Fruit fly (Drosophila melanogaster): ENCODE measurements around the gene Nuak.

The Nuak gene

dm6 chr3R:10268101-10268864 lies 4.2 kb downstream of the Nuak start (continued):
- peak; percentile 7 for TF ChIP-seq NC2β (GFP tag; optimal IDR thresholded peaks at IDR 0.05)
- peak; percentile 56 for TF ChIP-seq ttk (GFP tag; IDR thresholded peaks at IDR 0.05)
- peak; percentile 60; the same call in 1 of the 2 replicates for TF ChIP-seq H2.0 (GFP tag; IDR thresholded peaks at IDR 0.05)
- peak; percentile 90 for TF ChIP-seq CG15269 (tag; optimal IDR thresholded peaks at IDR 0.05)
- TF ChIP-seq Hsf (GFP tag; optimal IDR thresholded peaks at IDR 0.05), result peak; percentile 84
- peak; percentile 88 for TF ChIP-seq dysf (GFP tag; IDR thresholded peaks at IDR 0.05)
- peak; percentile 68; the same call in 1 of the 2 replicates for TF ChIP-seq CG32767 (GFP tag; IDR thresholded peaks at IDR 0.05)
- peak; percentile 62 to 75 for TF ChIP-seq Pdp1 (GFP tag; optimal IDR thresholded peaks at IDR 0.05)
- peak; percentile 91 for TF ChIP-seq PHDP (tag; optimal IDR thresholded peaks at IDR 0.05)
- TF ChIP-seq Aef1 (GFP tag; IDR thresholded peaks at IDR 0.05), result peak; percentile 74
- peak; percentile 73 for TF ChIP-seq seq (GFP tag; IDR thresholded peaks at IDR 0.05)
- peak; percentile 93 for TF ChIP-seq gem (tag; optimal IDR thresholded peaks at IDR 0.05)
- peak; percentile 64 for TF ChIP-seq chn (GFP tag; optimal IDR thresholded peaks at IDR 0.05)
- TF ChIP-seq E2f2 (GFP tag; IDR thresholded peaks at IDR 0.05), result peak; percentile 49
- TF ChIP-seq CG1529 (GFP tag; optimal IDR thresholded peaks at IDR 0.05), result peak; percentile 64
- no peak for TF ChIP-seq mld (GFP tag; IDR thresholded peaks at IDR 0.05; ENCODE audit: partially characterized antibody)
- peak; percentile 72 for TF ChIP-seq jing (GFP tag; optimal IDR thresholded peaks at IDR 0.05)
- TF ChIP-seq hth (optimal IDR thresholded peaks at IDR 0.05), result no peak
- no peak for TF ChIP-seq knrl (GFP tag; IDR thresholded peaks at IDR 0.05; ENCODE audit: partially characterized antibody)
- peak; percentile 64 for TF ChIP-seq gsb-n (tag; optimal IDR thresholded peaks at IDR 0.05)
- peak; percentile 47 for TF ChIP-seq ranshi (GFP tag; IDR thresholded peaks at IDR 0.05)
- peak; percentile 61 for TF ChIP-seq Nf-YB (GFP tag; optimal IDR thresholded peaks at IDR 0.05)
- peak; percentile 77 for TF ChIP-seq CG10979 (tag; optimal IDR thresholded peaks at IDR 0.05)
- TF ChIP-seq bbx (GFP tag; IDR thresholded peaks at IDR 0.05; ENCODE audit: partially characterized antibody), result no peak
- no peak for TF ChIP-seq pfk (GFP tag; optimal IDR thresholded peaks at IDR 0.05)
- peak; percentile 66 for TF ChIP-seq Adf1 (GFP tag; IDR thresholded peaks at IDR 0.05)
- TF ChIP-seq B-H1 (GFP tag; IDR thresholded peaks at IDR 0.05), result peak; percentile 58
- TF ChIP-seq yki (optimal IDR thresholded peaks at IDR 0.05), result no peak
- TF ChIP-seq sug (tag; optimal IDR thresholded peaks at IDR 0.05), result peak; percentile 85
- peak; percentile 55; the same call in 1 of the 3 replicates for TF ChIP-seq ci (GFP tag; IDR thresholded peaks at IDR 0.05)
- peak; percentile 83 for TF ChIP-seq vvl (GFP tag; IDR thresholded peaks at IDR 0.05)
- TF ChIP-seq CG5180 (GFP tag; optimal IDR thresholded peaks at IDR 0.05), result peak; percentile 63
- TF ChIP-seq Sry-β (GFP tag; optimal IDR thresholded peaks at IDR 0.05), result no peak
- peak in 1 of 2 experiments; percentile 89 for TF ChIP-seq eve (GFP tag; optimal IDR thresholded peaks at IDR 0.05)
- peak; percentile 67 for TF ChIP-seq gcm2 (GFP tag; optimal IDR thresholded peaks at IDR 0.05)
- peak; percentile 70 for TF ChIP-seq CG14014 (GFP tag; IDR thresholded peaks at IDR 0.05)
- TF ChIP-seq CG8924 (tag; optimal IDR thresholded peaks at IDR 0.05), result peak; percentile 87
- no peak for TF ChIP-seq gfzf (GFP tag; optimal IDR thresholded peaks at IDR 0.05)
- 0 out of 2 replicates have a peak, but pooled peaks have one; percentile 10 for TF ChIP-seq Nf-YA (GFP tag; IDR thresholded peaks at IDR 0.05)
- TF ChIP-seq en (GFP tag; optimal IDR thresholded peaks at IDR 0.05), result peak; percentile 59
- no peak for TF ChIP-seq vnd (GFP tag; IDR thresholded peaks at IDR 0.05; ENCODE audit: partially characterized antibody)
- TF ChIP-seq CG30431 (GFP tag; optimal IDR thresholded peaks at IDR 0.05), result peak; percentile 59
- 0 out of 3 replicates have a peak, but pooled peaks have one; percentile 12 for TF ChIP-seq CG6791 (GFP tag; IDR thresholded peaks at IDR 0.05; ENCODE audit: partially characterized antibody)
- peak; percentile 86 for TF ChIP-seq Sox100B (GFP tag; optimal IDR thresholded peaks at IDR 0.05)
- TF ChIP-seq ato (GFP tag; IDR thresholded peaks at IDR 0.05; ENCODE audit: partially characterized antibody), result no peak
- peak; percentile 82 for TF ChIP-seq Drgx (GFP tag; IDR thresholded peaks at IDR 0.05)
- TF ChIP-seq BtbVII (GFP tag; optimal IDR thresholded peaks at IDR 0.05), result peak; percentile 76
- peak; percentile 44 for TF ChIP-seq CG6272 (GFP tag; IDR thresholded peaks at IDR 0.05)
- peak; percentile 51 for TF ChIP-seq CG3838 (GFP tag; optimal IDR thresholded peaks at IDR 0.05)

Data from whole organism, embryonic.